Fruit fly (Drosophila melanogaster) whole organism, pupa: ENCODE results near the gene REPTOR.

ENCODE experiments used
- CG13204 ChIP-seq: fragments of 200-800 bp; sonication (Bioruptor generic); optimal IDR thresholded peaks from 2 replicates; lab custom pipeline; 2018; ENCODE audit warnings: missing biosample characterization, mild to moderate bottlenecking, missing genetic modification characterization, moderate library complexity
- CG14655 ChIP-seq: fragments of 200-800 bp; sonication (Bioruptor generic); optimal IDR thresholded peaks from 3 replicates; lab custom pipeline; 2017; ENCODE audit warnings: mild to moderate bottlenecking, missing biosample characterization, missing genetic modification reagents, missing genetic modification characterization
- CG17806 ChIP-seq: fragments of 200-800 bp; sonication (Bioruptor generic); optimal IDR thresholded peaks from 2 replicates; lab custom pipeline; 2018; ENCODE audit warnings: missing biosample characterization, mild to moderate bottlenecking, missing genetic modification characterization, moderate library complexity
- CG32121 ChIP-seq: fragments of 200-800 bp; sonication (Bioruptor generic); IDR thresholded peaks from 2 replicates; pipeline ENCODE4 v1.3.6; 2022; ENCODE audit warnings: missing biosample characterization, missing genetic modification characterization
- CG4496 ChIP-seq: fragments of 200-800 bp; sonication (Bioruptor generic); IDR thresholded peaks from 3 replicates; pipeline ENCODE4 v1.3.6; 2022; ENCODE audit warnings: missing biosample characterization, missing genetic modification characterization
- CG8159 ChIP-seq: fragments of 200-800 bp; sonication (Bioruptor generic); optimal IDR thresholded peaks from 3 replicates; lab custom pipeline; 2018; ENCODE audit warnings: missing biosample characterization, mild to moderate bottlenecking, missing genetic modification characterization, moderate library complexity
- EcR ChIP-seq: fragments of 200-800 bp; sonication (Bioruptor generic); optimal IDR thresholded peaks from 3 replicates; lab custom pipeline; 2019; ENCODE audit warnings: missing biosample characterization, missing genetic modification characterization, mild to moderate bottlenecking, moderate library complexity, missing genetic modification reagents
- Ets98B ChIP-seq: fragments of 200-800 bp; sonication (Bioruptor generic); IDR thresholded peaks from 2 replicates; pipeline ENCODE4 v1.3.6; 2022; ENCODE audit warnings: missing biosample characterization, missing genetic modification characterization
- Pif1A ChIP-seq: fragments of 200-800 bp; sonication (Bioruptor generic); optimal IDR thresholded peaks from 3 replicates; lab custom pipeline; 2016; ENCODE audit warnings: missing biosample characterization, missing genetic modification characterization
- Snoo ChIP-seq: fragments of 200-800 bp; sonication (Bioruptor generic); optimal IDR thresholded peaks from 3 replicates; lab custom pipeline; 2017; ENCODE audit warnings: missing biosample characterization, mild to moderate bottlenecking, missing genetic modification characterization, inconsistent platforms
- gl ChIP-seq: fragments of 200-800 bp; sonication (Bioruptor generic); optimal IDR thresholded peaks from 2 replicates; lab custom pipeline; 2018; ENCODE audit warnings: missing biosample characterization, mild to moderate bottlenecking, missing genetic modification characterization
- rn ChIP-seq: fragments of 200-800 bp; sonication (Bioruptor generic); IDR thresholded peaks from 2 replicates; pipeline ENCODE4 v1.3.6; 2022; ENCODE audit warnings: missing biosample characterization, missing genetic modification characterization

DNA sequence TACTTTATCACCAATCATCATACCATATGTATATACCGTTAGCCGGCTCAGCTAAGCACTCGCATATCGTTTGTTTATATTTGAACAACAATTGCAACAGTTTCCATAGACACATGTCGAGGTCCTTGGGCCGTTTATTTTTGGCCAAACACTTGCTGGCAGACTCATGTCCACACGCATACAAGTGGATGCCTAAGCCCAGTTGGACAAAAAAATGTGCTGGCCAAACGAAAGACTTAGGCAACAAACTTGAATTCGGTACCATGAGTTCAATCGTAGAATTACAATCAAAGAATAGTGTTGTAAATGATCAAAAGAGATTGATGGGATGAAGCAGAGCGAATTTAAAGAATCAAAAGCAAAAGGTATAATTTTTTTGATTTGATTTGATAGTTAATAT, 59.1 kb downstream of the REPTOR start, which contains the start of gene CG13622:
- TF ChIP-seq Pif1A (GFP tag; lab: Kevin White, UChicago) (no peak), rn (GFP tag; lab: Robert Waterston, UW) (no peak), CG14655 (no peak), CG17806 (tag; lab: Kevin White, UChicago) (no peak), gl (tag; lab: Kevin White, UChicago) (no peak), CG32121 (GFP tag; lab: Robert Waterston, UW) (no peak), CG4496 (GFP tag; lab: Robert Waterston, UW) (no peak), CG13204 (no peak), CG8159 (no peak), Ets98B (GFP tag; lab: Robert Waterston, UW) (no peak), Snoo (tag; lab: Kevin White, UChicago) (no peak), EcR (GFP tag; lab: Kevin White, UChicago) (no peak)
